Worm (Caenorhabditis elegans): ENCODE results near the gene C15C8.8.

The C15C8.8 gene

DNA sequence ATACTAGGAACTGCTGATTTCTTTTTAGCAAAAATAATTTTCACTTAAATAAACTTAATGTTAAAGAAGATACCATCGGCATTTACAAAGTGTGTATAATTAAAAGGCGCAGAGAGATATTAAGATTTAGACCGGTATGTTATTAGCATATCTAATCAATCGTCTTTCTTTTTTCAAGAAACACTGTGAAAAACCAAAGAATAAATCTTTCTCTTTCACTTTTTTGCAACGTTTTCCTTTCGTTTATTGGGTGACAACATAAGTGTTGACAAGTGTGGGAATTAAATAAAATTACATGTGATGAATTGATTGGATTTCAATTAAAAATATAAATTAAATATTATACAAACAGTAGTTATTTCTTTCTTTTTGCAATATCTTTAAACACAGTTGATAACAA lies at the start of gene C15C8.8:
Gene C15C8.8, minus strand, starts transcription at position 101 of the 400 bp plus-strand sequence.
- TF ChIP-seq crh-2 (tag; optimal IDR thresholded peaks at IDR 0.05) (no peak), nhr-10 (tag; optimal IDR thresholded peaks at IDR 0.05) (no peak), F13H6.1 (tag; optimal IDR thresholded peaks at IDR 0.05) (no peak), nhr-6 (tag; optimal IDR thresholded peaks at IDR 0.05) (no peak), lin-11 (tag; optimal IDR thresholded peaks at IDR 0.05) (no peak), unc-39 (tag; optimal IDR thresholded peaks at IDR 0.05) (no peak), mbf-1 (tag; optimal IDR thresholded peaks at IDR 0.05) (no peak), dmd-4 (tag; optimal IDR thresholded peaks at IDR 0.05) (no peak), peb-1 (tag; optimal IDR thresholded peaks at IDR 0.05) (no peak), ceh-82 (tag; optimal IDR thresholded peaks at IDR 0.05) (no peak), sma-3 (GFP tag; optimal IDR thresholded peaks at IDR 0.05) (no peak), nhr-11 (tag; optimal IDR thresholded peaks at IDR 0.05) (no peak), sma-9 (GFP tag; optimal IDR thresholded peaks at IDR 0.05) (no peak), sma-9 (tag; optimal IDR thresholded peaks at IDR 0.05) (no peak), ztf-1 (GFP tag; conservative IDR thresholded peaks at IDR 0.05) (no peak)

DNA sequence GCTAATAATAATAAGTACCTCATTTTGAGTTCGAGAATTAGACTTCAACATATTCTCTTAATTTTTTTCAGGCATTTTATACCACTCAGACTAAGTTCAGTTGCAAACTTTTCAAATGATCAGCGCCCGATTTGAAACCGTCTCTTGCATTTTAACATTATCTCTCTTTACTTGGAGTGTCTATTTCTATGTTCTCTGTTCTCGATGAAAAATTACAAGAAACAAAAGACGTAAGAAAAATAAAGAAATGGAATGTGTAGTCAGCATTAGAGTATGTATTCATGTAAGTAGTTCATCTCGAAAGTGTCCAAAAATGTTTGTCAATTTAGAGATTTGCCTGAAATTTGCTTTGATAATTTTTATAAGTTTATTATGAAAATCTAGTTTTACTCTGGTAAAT lies 47.9 kb upstream of the C15C8.8 start, which contains the start of gene ugt-3:
Gene ugt-3, minus strand, starts transcription at position 101 of the 400 bp plus-strand sequence.
- no peak for TF ChIP-seq C34F6.9 (tag; optimal IDR thresholded peaks at IDR 0.05)
- TF ChIP-seq nhr-21 (tag; optimal IDR thresholded peaks at IDR 0.05): no peak
- no peak for TF ChIP-seq nhr-12 (tag; optimal IDR thresholded peaks at IDR 0.05)
- TF ChIP-seq sma-9 (GFP tag; optimal IDR thresholded peaks at IDR 0.05): no peak
- no peak for TF ChIP-seq sma-9 (tag; optimal IDR thresholded peaks at IDR 0.05)
- TF ChIP-seq skn-1 (tag; optimal IDR thresholded peaks at IDR 0.05): no peak

DNA sequence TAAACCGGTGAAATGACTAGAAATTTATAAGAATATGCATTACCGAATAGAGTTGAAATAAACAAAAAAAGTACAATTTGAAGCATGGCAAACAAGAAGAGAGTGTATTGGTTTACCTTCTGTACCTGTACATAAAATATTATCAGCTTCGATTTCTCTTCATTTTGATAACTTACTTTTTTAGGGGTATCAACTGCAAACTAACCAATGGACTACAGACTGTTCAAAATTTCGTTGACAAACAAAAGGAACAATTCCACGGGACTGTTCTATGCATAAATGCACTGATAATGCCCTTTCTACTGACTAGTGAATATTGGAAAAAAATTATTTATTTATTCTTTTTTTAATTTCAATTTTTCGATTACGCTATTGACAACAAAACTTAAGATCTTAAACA lies 45.7 kb upstream of the C15C8.8 start, which contains the start of gene ugt-6:
Gene ugt-6, minus strand, starts transcription at position 233 of the 400 bp plus-strand sequence.
- TF ChIP-seq Y55F3AM.14 (GFP tag; optimal IDR thresholded peaks at IDR 0.05) (no peak), ama-1 (optimal IDR thresholded peaks at IDR 0.05) (no peak), egl-27 (tag; optimal IDR thresholded peaks at IDR 0.05) (no peak), nhr-23 (tag; optimal IDR thresholded peaks at IDR 0.05) (no peak), elt-1 (tag; optimal IDR thresholded peaks at IDR 0.05) (no peak), snpc-4 (tag; optimal IDR thresholded peaks at IDR 0.05) (no peak), ceh-16 (tag; optimal IDR thresholded peaks at IDR 0.05) (no peak), nhr-237 (tag; optimal IDR thresholded peaks at IDR 0.05) (no peak), ZK546.5 (tag; optimal IDR thresholded peaks at IDR 0.05) (no peak), mdl-1 (tag; optimal IDR thresholded peaks at IDR 0.05) (no peak), unc-62 (GFP tag; optimal IDR thresholded peaks at IDR 0.05) (no peak), gmeb-1 (tag; optimal IDR thresholded peaks at IDR 0.05) (no peak), ztf-11 (tag; optimal IDR thresholded peaks at IDR 0.05) (no peak), aly-2 (tag; optimal IDR thresholded peaks at IDR 0.05) (no peak), peb-1 (tag; optimal IDR thresholded peaks at IDR 0.05) (no peak), dmd-4 (tag; optimal IDR thresholded peaks at IDR 0.05) (no peak), lin-13 (GFP tag; optimal IDR thresholded peaks at IDR 0.05) (no peak)

ce11 chrV:12796908-12797490 lies 44.7 kb upstream of the C15C8.8 start:
- TF ChIP-seq F13H6.1 (tag; optimal IDR thresholded peaks at IDR 0.05): no peak
- no peak for TF ChIP-seq crh-2 (tag; optimal IDR thresholded peaks at IDR 0.05)
- TF ChIP-seq mdl-1 (tag; optimal IDR thresholded peaks at IDR 0.05): no peak
- no peak for TF ChIP-seq nhr-12 (tag; optimal IDR thresholded peaks at IDR 0.05)

ce11 chrV:12795927-12796326 lies 43.6 kb upstream of the C15C8.8 start:
- TF ChIP-seq nhr-6 (tag; optimal IDR thresholded peaks at IDR 0.05) (no peak), lin-11 (tag; optimal IDR thresholded peaks at IDR 0.05) (no peak), ceh-82 (tag; optimal IDR thresholded peaks at IDR 0.05) (no peak), Y55F3AM.14 (GFP tag; optimal IDR thresholded peaks at IDR 0.05) (no peak), elt-3 (tag; optimal IDR thresholded peaks at IDR 0.05) (no peak), mab-5 (tag; optimal IDR thresholded peaks at IDR 0.05) (no peak), unc-62 (GFP tag; optimal IDR thresholded peaks at IDR 0.05) (no peak)

All from whole organism, L2 larva.